Fruit fly (Drosophila melanogaster) whole organism: ENCODE data around the gene CG12818.
A peak's percentile ranks its signal among the peaks of the same experiment; 100 is the strongest.
"Not testable (repeated sequence)": the region's sequence is repeated elsewhere in the genome, so short reads cannot be mapped to it uniquely, and the experiment has no call there.

Source experiments
- CG8478 ChIP-seq: fragments of >200 bp; optimal IDR thresholded peaks from 2 replicates; lab custom pipeline; 2018; ENCODE audit warnings: inconsistent platforms
- Dll ChIP-seq: fragments of >200 bp; optimal IDR thresholded peaks from 2 replicates; lab custom pipeline; 2017
- EcR ChIP-seq, 2 experiments: fragments of >200 bp; optimal IDR thresholded peaks; 2 replicates each; lab custom pipeline; 2017; ENCODE audit warnings: missing biosample characterization in 2 of 2, missing genetic modification characterization in 2 of 2, missing genetic modification reagents in 2 of 2
- pan ChIP-seq: fragments of >200 bp; optimal IDR thresholded peaks from 2 replicates; lab custom pipeline; 2017
- psq ChIP-seq: fragments of >200 bp; optimal IDR thresholded peaks from 2 replicates; lab custom pipeline; 2017
- usp ChIP-seq: fragments of >200 bp; optimal IDR thresholded peaks from 2 replicates; lab custom pipeline; 2017; ENCODE audit warnings: missing biosample characterization, missing genetic modification characterization, mixed read lengths

Gene CG12818

DNA sequence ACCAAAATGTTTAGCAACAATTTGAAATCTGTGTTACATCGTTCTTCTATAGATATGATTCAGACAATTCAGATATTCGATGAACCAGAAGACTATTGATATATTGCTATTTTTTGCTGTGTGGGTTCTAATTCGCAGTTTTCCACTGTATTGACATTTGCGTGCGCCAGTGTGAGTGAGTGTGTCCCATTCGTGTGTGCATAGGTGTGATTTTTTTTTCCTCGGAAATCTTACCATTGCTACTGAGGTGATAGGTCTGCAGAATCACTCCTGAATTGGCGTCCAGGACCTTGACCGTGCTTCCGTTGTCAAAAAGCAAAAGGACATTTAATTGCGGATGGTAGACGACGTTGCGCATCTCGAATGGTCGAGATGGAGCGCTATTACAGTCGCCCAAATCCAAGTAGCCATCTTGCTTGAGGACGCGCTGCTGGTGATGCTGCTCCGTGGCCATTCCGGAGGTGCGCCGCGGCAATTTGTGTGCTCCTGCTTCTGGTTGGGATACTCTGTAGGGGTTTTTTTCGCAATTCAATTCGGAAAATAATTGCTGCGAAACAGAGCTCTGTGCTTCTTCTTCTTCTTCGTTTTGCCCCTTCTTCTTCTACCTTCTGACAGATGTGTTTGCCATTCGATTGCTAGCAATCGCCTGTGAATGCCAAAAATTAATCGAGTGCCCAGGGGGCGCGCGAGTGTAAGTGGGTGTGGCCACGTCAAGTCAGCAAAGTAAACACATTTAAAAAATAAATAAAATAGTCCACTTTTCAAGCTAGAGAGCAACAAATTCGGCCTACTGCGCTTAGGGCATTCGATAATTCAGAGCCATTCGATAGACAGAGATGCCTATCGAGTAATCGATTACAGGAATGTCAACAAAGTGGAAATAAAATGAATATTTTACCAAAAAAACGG, at the start of gene CG12818, which contains the start of gene Bruce:
Gene CG12818, plus strand, starts transcription at position 848 of the 909 bp plus-strand sequence.
Gene Bruce, minus strand, starts transcription at position 620 of the 909 bp plus-strand sequence.
- TF ChIP-seq pan (lab: Kevin White, UChicago) = no peak
- peak; percentile 54 for TF ChIP-seq psq (lab: Kevin White, UChicago)
- peak; percentile 77 for TF ChIP-seq Dll (lab: Kevin White, UChicago)

DNA sequence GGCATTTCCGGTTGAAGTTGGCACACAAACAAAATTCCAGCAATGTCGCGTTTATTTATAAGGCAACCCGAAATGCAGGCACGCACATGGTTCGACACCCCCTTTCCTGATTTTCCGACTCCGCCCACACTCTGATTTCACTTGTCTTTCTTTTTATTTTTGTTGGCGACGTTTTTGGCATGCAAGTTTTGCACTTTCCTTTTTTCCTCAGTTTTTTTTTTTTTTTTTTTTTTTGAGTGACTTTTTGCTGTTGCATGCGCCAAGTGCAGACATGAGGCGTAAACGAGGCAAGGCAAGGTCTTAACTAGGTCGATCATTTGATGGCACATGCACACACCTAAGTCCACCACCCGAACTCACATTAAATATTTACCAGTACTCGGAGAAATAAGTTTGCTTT, 49.3 kb upstream of the CG12818 start:
- TF ChIP-seq psq (lab: Kevin White, UChicago) (no peak), usp (GFP tag; lab: Kevin White, UChicago) (no peak), EcR (GFP tag; optimal IDR thresholded peaks at IDR 0.05; lab: Kevin White, UChicago) (no peak), pan (lab: Kevin White, UChicago) (no peak), CG8478 (lab: Kevin White, UChicago) (no peak), Dll (lab: Kevin White, UChicago) (no peak)

DNA sequence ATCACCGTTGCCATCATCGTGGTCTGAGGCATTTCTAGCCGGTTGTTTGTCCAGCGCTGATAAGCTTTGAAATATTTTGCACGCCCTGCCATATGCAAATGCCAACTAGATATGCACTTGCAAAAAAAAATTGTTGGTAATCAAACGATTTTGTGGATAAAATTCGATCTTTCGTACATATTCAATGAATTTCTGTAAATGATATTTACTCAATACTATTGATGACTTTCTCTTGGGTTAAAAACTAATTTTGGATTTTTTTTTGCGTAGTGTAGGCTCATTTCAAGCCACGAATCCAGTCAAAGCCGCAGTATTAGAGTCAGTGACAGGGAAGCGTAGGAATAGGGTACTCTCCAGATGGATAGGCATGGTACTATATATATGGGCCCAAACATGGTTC, 48.3 kb upstream of the CG12818 start:
- TF ChIP-seq EcR (GFP tag; optimal IDR thresholded peaks at IDR 0.05; lab: Kevin White, UChicago) (no peak), CG8478 (lab: Kevin White, UChicago) (no peak), Dll (lab: Kevin White, UChicago) (no peak), psq (lab: Kevin White, UChicago) (no peak), pan (lab: Kevin White, UChicago) (no peak), usp (GFP tag; lab: Kevin White, UChicago) (no peak)

DNA sequence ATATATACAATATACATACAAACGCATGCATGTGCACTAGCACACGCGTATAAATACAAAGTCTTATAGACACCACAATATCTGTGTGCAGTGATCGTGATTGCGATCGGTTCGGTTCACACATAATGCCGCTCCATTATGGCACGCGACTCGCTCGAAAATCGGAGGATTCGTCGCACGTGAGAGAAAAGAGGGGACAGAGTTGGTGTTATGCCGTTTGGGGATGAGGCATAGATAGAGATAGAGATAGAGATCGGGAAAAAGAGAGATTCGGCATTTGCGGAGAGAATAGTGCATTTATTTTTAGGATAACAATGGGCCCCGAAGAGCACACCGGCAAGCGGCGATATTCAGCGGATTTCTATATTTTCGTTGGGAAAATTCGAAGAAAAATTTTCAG, 47.2 kb upstream of the CG12818 start:
- TF ChIP-seq psq (lab: Kevin White, UChicago) (no peak), EcR (GFP tag; optimal IDR thresholded peaks at IDR 0.05; lab: Kevin White, UChicago) (no peak)

DNA sequence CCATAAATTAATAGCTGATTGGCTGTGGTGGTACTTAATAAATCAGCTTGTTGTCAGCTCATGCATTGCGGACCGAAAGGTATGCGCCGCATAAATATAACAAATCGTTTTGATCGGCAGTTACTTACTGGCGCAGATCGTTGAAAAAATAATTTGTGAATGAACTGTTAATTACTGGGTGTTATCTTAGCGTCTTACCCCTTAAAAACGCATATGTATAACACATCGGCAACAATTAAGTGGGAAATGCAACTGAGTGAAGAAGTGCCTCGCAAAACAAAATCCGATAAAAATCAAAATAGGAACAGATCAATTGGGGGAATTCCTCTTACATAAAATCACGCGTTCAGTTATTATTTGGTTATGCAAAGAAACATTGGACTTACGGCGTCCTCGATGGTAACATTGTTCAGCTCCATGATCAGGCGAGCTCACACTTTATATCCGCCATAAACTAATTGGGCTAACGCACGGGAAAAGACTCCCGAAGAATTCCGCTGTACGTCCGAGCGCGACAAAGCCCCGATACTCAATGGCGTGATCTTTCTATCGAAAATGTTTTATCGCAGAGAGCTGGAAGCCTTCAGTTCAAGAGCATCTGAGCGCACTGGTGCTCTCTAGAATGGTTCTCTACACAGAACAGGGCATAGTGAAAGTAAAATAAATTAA, 20.2 kb upstream of the CG12818 start, which contains the start of gene CG6293:
Gene CG6293, minus strand, starts transcription at position 538 of the 669 bp plus-strand sequence.
- TF ChIP-seq usp (GFP tag; lab: Kevin White, UChicago) (no peak), pan (lab: Kevin White, UChicago) (no peak), EcR (GFP tag; optimal IDR thresholded peaks at IDR 0.05; lab: Kevin White, UChicago) (no peak), psq (lab: Kevin White, UChicago) (no peak), CG8478 (lab: Kevin White, UChicago) (no peak), Dll (lab: Kevin White, UChicago) (no peak)

DNA sequence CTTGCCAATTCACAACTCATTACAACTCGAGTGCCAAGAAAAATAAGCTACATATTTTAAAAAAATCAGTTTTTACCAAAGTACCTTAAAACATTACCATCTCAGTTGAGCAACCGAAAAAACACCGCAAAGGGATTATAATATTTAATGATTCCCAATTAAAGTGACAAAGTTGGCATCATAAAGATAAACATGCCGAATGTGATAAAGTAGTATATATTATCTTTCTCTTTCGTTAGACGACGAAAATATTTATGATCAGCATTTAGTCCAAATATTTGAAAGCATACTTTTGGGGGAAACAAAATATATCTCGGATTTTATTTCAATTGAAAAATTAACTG, 19.7 kb upstream of the CG12818 start:
- TF ChIP-seq psq (lab: Kevin White, UChicago) (no peak), Dll (lab: Kevin White, UChicago) (no peak), CG8478 (lab: Kevin White, UChicago) (no peak), usp (GFP tag; lab: Kevin White, UChicago) (no peak), EcR (GFP tag; optimal IDR thresholded peaks at IDR 0.05; lab: Kevin White, UChicago) (no peak), pan (lab: Kevin White, UChicago) (no peak)

DNA sequence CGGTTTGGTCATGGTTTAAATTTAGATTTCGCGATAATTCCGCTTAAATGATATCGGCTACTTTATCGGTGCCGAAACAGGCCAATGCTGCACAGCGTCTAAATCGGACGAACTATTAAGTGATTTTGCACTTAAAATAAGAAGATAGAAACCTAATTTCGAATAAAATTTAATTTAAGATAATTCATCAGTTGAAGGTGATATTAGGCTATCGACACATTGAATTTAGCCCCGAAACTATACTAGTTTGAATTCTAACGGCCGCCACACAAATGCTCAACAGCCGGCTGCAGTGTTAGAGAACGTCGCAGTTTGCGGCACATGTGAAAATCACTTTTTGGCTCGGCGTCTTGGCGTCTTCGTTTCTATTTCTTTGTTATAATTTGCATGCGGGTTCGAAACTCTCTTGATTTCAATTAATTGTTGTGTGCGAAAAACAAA, 1.5 kb downstream of the CG12818 start, which contains the start of gene sle:
Gene sle, plus strand, starts transcription at position 293 of the 441 bp plus-strand sequence.
- TF ChIP-seq psq (lab: Kevin White, UChicago) (no peak), Dll (lab: Kevin White, UChicago) (no peak), usp (GFP tag; lab: Kevin White, UChicago) (no peak), CG8478 (lab: Kevin White, UChicago) (no peak), EcR (GFP tag; optimal IDR thresholded peaks at IDR 0.05; lab: Kevin White, UChicago) (no peak), pan (lab: Kevin White, UChicago) (no peak)

DNA sequence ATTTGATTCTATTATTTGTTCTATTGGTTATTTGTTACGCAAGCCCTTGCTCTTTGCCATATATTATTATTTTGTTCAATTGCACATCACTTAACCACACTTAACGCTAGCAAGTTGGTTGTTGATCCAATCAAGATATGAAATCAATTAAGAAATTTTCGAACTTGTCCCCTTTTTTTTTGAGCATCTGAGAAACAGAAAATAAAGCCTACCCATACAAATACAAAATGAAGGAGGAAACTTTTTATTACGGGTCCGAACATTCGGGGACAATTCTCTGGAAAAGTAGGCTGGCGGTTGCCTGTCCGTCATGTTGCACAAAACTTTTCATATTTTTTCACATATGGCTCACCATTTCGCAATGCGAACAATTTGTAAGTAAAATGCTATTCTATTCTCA, 6.7 kb downstream of the CG12818 start, which contains the start of gene CG12592:
Gene CG12592, plus strand, starts transcription at position 301 of the 400 bp plus-strand sequence.
- not testable (repeated sequence) for TF ChIP-seq EcR (GFP tag; optimal IDR thresholded peaks at IDR 0.05; lab: Kevin White, UChicago); Dll (lab: Kevin White, UChicago); usp (GFP tag; lab: Kevin White, UChicago)

DNA sequence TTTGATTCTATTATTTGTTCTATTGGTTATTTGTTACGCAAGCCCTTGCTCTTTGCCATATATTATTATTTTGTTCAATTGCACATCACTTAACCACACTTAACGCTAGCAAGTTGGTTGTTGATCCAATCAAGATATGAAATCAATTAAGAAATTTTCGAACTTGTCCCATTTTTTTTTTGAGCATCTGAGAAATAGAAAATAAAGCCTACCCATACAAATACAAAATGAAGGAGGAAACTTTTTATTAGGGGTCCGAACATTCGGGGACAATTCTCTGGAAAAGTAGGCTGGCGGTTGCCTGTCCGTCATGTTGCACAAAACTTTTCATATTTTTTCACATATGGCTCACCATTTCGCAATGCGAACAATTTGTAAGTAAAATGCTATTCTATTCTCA, 9.3 kb downstream of the CG12818 start, which contains the start of gene CG18545:
Gene CG18545, plus strand, starts transcription at position 301 of the 400 bp plus-strand sequence.
- not testable (repeated sequence) for TF ChIP-seq Dll, CG8478, pan (lab: Kevin White, UChicago)

DNA sequence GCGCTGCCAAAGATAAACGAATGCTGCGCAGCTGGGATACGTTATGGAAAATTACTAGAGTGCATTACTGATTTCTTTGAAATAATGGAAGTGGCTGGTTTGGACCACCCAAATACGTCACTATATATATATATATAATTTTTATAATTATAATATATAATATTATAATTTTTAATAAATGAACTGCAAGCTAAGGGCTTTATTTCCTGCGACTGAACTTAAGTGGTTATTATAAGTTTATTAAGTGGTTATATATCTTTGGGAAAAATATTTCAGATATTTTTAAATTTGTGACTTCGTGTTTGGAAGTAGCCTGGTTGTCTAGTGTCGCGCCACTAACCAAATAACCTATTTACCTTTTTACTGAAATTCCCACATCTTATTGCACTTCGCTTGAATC, 17.1 kb downstream of the CG12818 start, which contains the start of gene CG31406:
Gene CG31406, plus strand, starts transcription at position 301 of the 400 bp plus-strand sequence.
- TF ChIP-seq EcR (GFP tag; optimal IDR thresholded peaks at IDR 0.05; lab: Kevin White, UChicago); CG8478 (lab: Kevin White, UChicago); pan (lab: Kevin White, UChicago): not testable (repeated sequence)

DNA sequence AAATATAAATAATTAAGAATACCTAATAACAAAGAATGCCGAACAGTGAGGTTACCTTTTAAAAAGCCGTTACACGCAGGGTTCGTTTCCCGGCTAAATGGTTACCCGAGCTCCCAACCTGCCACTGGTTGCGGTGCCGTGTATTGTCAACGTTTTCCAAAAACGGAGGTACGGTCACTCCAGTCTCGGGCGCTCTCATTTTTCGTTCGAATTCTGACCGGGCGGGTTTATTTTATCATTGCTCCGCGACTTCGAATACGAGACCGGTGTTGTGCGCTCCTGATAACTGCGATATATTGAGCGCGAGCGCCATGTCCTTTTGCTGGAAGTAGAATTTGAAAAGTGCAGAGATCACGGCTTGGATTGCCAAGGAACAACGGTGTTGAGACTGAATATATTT, 18.6 kb downstream of the CG12818 start, which contains the start of gene jumu:
Gene jumu, plus strand, starts transcription at position 196 of the 400 bp plus-strand sequence.
- TF ChIP-seq usp (GFP tag; lab: Kevin White, UChicago) (no peak), Dll (lab: Kevin White, UChicago) (no peak), CG8478 (lab: Kevin White, UChicago) (no peak), EcR (GFP tag; optimal IDR thresholded peaks at IDR 0.05; lab: Kevin White, UChicago) (no peak), pan (lab: Kevin White, UChicago) (no peak), psq (lab: Kevin White, UChicago) (no peak)
